Worm (Caenorhabditis elegans): ENCODE data around the gene C40A11.3.
"Not testable (repeated sequence)": the region's sequence is repeated elsewhere in the genome, so short reads cannot be mapped to it uniquely, and the experiment has no call there.

DNA sequence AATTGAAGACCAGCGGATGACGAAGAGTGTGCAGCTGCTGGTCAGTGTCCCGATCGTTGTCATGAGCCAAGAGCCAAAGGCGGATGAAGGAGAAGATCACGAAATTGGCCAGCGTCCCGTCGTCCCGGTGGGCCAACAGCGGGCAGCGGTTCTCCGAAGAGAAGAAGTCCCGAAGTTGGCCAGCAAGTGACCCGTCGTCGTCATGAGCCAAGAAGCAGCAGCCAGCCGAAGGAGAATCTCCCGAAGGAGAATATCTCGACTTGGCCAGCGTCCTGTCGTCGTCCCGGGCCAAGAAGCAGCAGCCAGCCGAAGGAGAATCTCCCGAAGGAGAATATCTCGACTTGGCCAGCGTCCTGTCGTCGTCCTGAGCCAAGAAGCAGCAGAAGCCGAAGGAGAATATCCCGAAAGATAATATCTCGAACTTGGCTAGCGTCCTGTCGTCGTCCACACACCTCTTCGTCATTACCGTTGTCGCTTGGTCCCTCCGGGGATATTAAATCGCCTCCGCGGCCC lies 22.5 kb downstream of the C40A11.3 start, which contains the start of gene C33C12.11:
- not testable (repeated sequence) for TF ChIP-seq egl-5 (tag; optimal IDR thresholded peaks at IDR 0.05); ama-1 (optimal IDR thresholded peaks at IDR 0.05); unc-62 (GFP tag; optimal IDR thresholded peaks at IDR 0.05); pha-4 (tag; optimal IDR thresholded peaks at IDR 0.05); nhr-28 (tag; optimal IDR thresholded peaks at IDR 0.05); elt-3 (tag; optimal IDR thresholded peaks at IDR 0.05); nhr-43 (tag; optimal IDR thresholded peaks at IDR 0.05; ENCODE audit: poor library complexity, severe bottlenecking); ztf-11 (tag; optimal IDR thresholded peaks at IDR 0.05); pqm-1 (tag; optimal IDR thresholded peaks at IDR 0.05)
